Worm (Caenorhabditis elegans): ENCODE results near the gene C01B10.9.

C01B10.9 gene

DNA sequence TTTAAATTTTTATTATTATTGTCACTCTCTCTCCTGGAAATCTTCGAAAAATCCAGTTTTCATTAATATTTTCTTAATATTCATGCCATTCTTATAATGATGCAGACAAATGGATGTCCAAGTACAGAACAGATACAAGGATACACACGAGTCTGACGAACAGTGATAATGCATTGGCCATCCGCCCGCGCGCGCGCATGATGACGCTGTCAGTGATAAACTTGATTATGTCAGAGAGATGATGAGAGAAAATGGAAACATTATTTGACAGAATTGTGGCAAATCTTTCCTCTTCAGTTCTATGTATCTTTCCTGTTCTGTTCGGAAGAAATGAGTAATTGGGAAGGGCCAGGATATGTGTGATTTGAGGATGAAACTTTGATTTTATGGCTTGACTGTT is 23.7 kb downstream of the C01B10.9 start:
- peak; percentile 40 for TF ChIP-seq fos-1 (tag; optimal IDR thresholded peaks at IDR 0.05)
- TF ChIP-seq nhr-6 (tag; optimal IDR thresholded peaks at IDR 0.05): no peak
- no peak for TF ChIP-seq unc-39 (tag; optimal IDR thresholded peaks at IDR 0.05)
- TF ChIP-seq sem-4 (tag; optimal IDR thresholded peaks at IDR 0.05): no peak
- TF ChIP-seq elt-1 (tag; optimal IDR thresholded peaks at IDR 0.05): no peak
- TF ChIP-seq nhr-10 (tag; optimal IDR thresholded peaks at IDR 0.05): no peak
- TF ChIP-seq mab-5 (tag; optimal IDR thresholded peaks at IDR 0.05): no peak
- TF ChIP-seq nhr-129 (tag; optimal IDR thresholded peaks at IDR 0.05): no peak
- no peak for TF ChIP-seq gmeb-1 (tag; optimal IDR thresholded peaks at IDR 0.05)
- no peak for TF ChIP-seq zag-1 (tag; optimal IDR thresholded peaks at IDR 0.05)
- no peak for TF ChIP-seq peb-1 (tag; optimal IDR thresholded peaks at IDR 0.05)
- TF ChIP-seq lin-13 (GFP tag; optimal IDR thresholded peaks at IDR 0.05): no peak
- no peak for TF ChIP-seq mdl-1 (tag; optimal IDR thresholded peaks at IDR 0.05)
- no peak for TF ChIP-seq skn-1 (tag; optimal IDR thresholded peaks at IDR 0.05)
- TF ChIP-seq elt-3 (tag; optimal IDR thresholded peaks at IDR 0.05): no peak
- TF ChIP-seq ztf-11 (tag; optimal IDR thresholded peaks at IDR 0.05): no peak
- TF ChIP-seq snpc-4 (tag; optimal IDR thresholded peaks at IDR 0.05): no peak
- TF ChIP-seq unc-55 (GFP tag; optimal IDR thresholded peaks at IDR 0.05): no peak
- TF ChIP-seq nhr-237 (tag; optimal IDR thresholded peaks at IDR 0.05): no peak
- no peak for TF ChIP-seq ama-1 (optimal IDR thresholded peaks at IDR 0.05)
- no peak for TF ChIP-seq unc-62 (GFP tag; optimal IDR thresholded peaks at IDR 0.05)
- TF ChIP-seq sma-3 (GFP tag; optimal IDR thresholded peaks at IDR 0.05): peak; percentile 44
- TF ChIP-seq egl-27 (tag; optimal IDR thresholded peaks at IDR 0.05): no peak
- TF ChIP-seq nhr-21 (tag; optimal IDR thresholded peaks at IDR 0.05): peak; percentile 69
- no peak for TF ChIP-seq F13H6.1 (tag; optimal IDR thresholded peaks at IDR 0.05)

DNA sequence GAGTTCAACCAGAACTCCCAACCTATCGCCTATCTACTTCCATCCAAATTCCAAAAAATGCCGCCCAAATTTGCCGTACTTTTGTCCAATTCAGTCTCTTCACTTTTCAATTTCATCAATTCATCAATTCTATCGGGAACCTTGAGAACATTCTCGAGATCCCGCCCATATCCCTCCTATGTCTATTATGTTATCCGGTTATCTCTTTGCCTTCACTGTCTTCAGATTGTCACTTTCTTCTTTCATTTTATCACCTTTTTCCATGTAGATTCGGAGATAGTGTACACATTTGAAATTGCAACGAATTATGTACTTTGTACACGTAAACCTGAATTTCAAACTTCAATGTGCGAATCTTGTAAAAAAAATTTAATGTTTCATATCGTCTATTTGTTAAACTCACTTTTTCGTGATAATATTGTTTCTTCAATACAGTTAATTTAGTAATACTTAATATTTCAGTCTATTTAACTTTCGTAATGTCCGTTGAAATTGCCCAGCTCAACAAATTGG is 25.6 kb downstream of the C01B10.9 start, which contains the start of gene C01B10.11:
C01B10.11 (plus strand) TSS at position 463 of the 513 bp plus-strand sequence.
- TF ChIP-seq nhr-21 (tag; optimal IDR thresholded peaks at IDR 0.05) (peak; percentile 28), blmp-1 (tag; optimal IDR thresholded peaks at IDR 0.05; ENCODE audit: insufficient read depth) (peak; percentile 22), sma-9 (GFP tag; optimal IDR thresholded peaks at IDR 0.05) (peak; percentile 15), sma-9 (tag; optimal IDR thresholded peaks at IDR 0.05) (no peak), sma-3 (GFP tag; optimal IDR thresholded peaks at IDR 0.05) (peak; percentile 51), fos-1 (tag; optimal IDR thresholded peaks at IDR 0.05) (peak; percentile 47), lin-11 (tag; optimal IDR thresholded peaks at IDR 0.05) (no peak), mbf-1 (tag; optimal IDR thresholded peaks at IDR 0.05) (no peak)

DNA sequence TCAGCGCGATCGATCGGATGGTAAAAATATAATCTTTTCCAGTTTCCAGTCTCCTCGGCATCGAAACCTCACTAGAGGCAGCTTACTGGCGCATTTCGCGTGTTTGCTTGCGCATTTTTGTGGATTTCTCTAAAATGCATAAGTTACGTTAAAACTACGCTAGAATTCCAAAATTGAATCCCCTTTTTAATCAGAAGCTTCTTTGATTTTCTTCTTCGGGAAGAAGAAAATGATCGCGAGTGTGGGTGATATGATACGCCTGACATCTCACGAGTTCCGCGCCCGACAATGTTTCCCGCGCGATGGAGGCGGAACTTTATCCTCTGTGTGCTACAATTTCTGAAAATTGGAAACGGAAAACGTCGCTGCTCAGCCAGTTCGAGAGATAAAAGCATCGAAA is 32.3 kb downstream of the C01B10.9 start:
- TF ChIP-seq crh-2 (tag; optimal IDR thresholded peaks at IDR 0.05): no peak
- TF ChIP-seq snpc-4 (tag; optimal IDR thresholded peaks at IDR 0.05): peak; percentile 42
- no peak for TF ChIP-seq aly-2 (tag; optimal IDR thresholded peaks at IDR 0.05)

DNA sequence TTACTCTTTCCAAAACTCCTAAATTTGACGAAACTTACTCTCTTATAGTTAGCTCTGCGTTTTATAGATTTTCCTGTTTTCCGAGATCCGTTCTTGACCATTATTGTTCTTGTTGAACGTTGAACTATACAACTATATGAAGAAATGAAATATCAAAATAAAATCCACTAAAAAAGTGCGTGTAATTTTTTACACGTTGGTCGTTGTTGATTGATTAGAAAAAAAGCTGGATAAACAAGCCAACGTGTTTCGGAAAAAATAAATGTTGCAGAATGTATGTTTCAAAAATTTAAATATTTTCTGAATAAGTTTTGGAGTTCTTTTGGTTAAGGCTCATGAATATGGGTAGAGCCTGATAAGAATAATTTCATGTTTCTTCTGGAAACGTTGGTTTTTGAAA is 35.9 kb downstream of the C01B10.9 start, which contains the start of gene Y73B6A.1:
Y73B6A.1 (minus strand) TSS at position 101 of the 400 bp plus-strand sequence.
- no peak for TF ChIP-seq nhr-129 (tag; optimal IDR thresholded peaks at IDR 0.05)
- no peak for TF ChIP-seq alr-1 (tag; optimal IDR thresholded peaks at IDR 0.05)
- no peak for TF ChIP-seq lsy-2 (tag; optimal IDR thresholded peaks at IDR 0.05)
- TF ChIP-seq nhr-11 (tag; optimal IDR thresholded peaks at IDR 0.05): no peak
- no peak for TF ChIP-seq R02D3.7 (tag; optimal IDR thresholded peaks at IDR 0.05)
- TF ChIP-seq lin-39 (tag; optimal IDR thresholded peaks at IDR 0.05): no peak
- TF ChIP-seq ztf-1 (GFP tag; conservative IDR thresholded peaks at IDR 0.05): no peak
- no peak for TF ChIP-seq nhr-237 (tag; optimal IDR thresholded peaks at IDR 0.05)
- TF ChIP-seq crh-2 (tag; optimal IDR thresholded peaks at IDR 0.05): no peak
- TF ChIP-seq zag-1 (tag; optimal IDR thresholded peaks at IDR 0.05): no peak
- TF ChIP-seq egl-27 (tag; optimal IDR thresholded peaks at IDR 0.05): no peak
- no peak for TF ChIP-seq blmp-1 (tag; optimal IDR thresholded peaks at IDR 0.05; ENCODE audit: insufficient read depth)
- TF ChIP-seq F13H6.1 (tag; optimal IDR thresholded peaks at IDR 0.05): no peak
- TF ChIP-seq ceh-82 (tag; optimal IDR thresholded peaks at IDR 0.05): no peak
- no peak for TF ChIP-seq snpc-4 (tag; optimal IDR thresholded peaks at IDR 0.05)
- TF ChIP-seq nhr-23 (tag; optimal IDR thresholded peaks at IDR 0.05): no peak
- TF ChIP-seq aly-2 (tag; optimal IDR thresholded peaks at IDR 0.05): no peak
- no peak for TF ChIP-seq nhr-21 (tag; optimal IDR thresholded peaks at IDR 0.05)
